Fruit fly (Drosophila melanogaster): ENCODE measurements around the gene Ncoa6.

Ncoa6 gene

dm6 chr2L:5365841-5366240 is 39.4 kb upstream of the Ncoa6 start (continued):
- peak; percentile 34; the same call in 1 of the 3 replicates for TF ChIP-seq Opbp (GFP tag; IDR thresholded peaks at IDR 0.05; ENCODE audit: partially characterized antibody)
- TF ChIP-seq phol (tag; optimal IDR thresholded peaks at IDR 0.05), result peak; percentile 24
- no peak for TF ChIP-seq ems (GFP tag; optimal IDR thresholded peaks at IDR 0.05)
- TF ChIP-seq pita (GFP tag; optimal IDR thresholded peaks at IDR 0.05), result peak; percentile 48
- no peak for TF ChIP-seq trh (GFP tag; optimal IDR thresholded peaks at IDR 0.05)
- no peak for TF ChIP-seq Fer1 (GFP tag; optimal IDR thresholded peaks at IDR 0.05)
- peak; percentile 60 for TF ChIP-seq CG10267 (tag; optimal IDR thresholded peaks at IDR 0.05)
- peak; percentile 2 for TF ChIP-seq Dp (GFP tag; optimal IDR thresholded peaks at IDR 0.05)
- TF ChIP-seq dati (GFP tag; IDR thresholded peaks at IDR 0.05), result no peak
- no peak for TF ChIP-seq zen2 (GFP tag; IDR thresholded peaks at IDR 0.05; ENCODE audit: partially characterized antibody)
- peak; percentile 11 for TF ChIP-seq lilli (GFP tag; optimal IDR thresholded peaks at IDR 0.05)
- no peak for TF ChIP-seq Taf1 (GFP tag; IDR thresholded peaks at IDR 0.05)
- no peak for TF ChIP-seq otp (GFP tag; IDR thresholded peaks at IDR 0.05)
- no peak for TF ChIP-seq MTF-1 (GFP tag; optimal IDR thresholded peaks at IDR 0.05; ENCODE audit: borderline replicate concordance)
- TF ChIP-seq CG12769 (tag; optimal IDR thresholded peaks at IDR 0.05), result no peak
- TF ChIP-seq Med (GFP tag), result peak; percentile 16
- TF ChIP-seq Nf-YC (tag; optimal IDR thresholded peaks at IDR 0.05), result peak; percentile 38
- no peak for TF ChIP-seq CG1529 (GFP tag; optimal IDR thresholded peaks at IDR 0.05)
- TF ChIP-seq Trl (optimal IDR thresholded peaks at IDR 0.05), result no peak
- no peak for TF ChIP-seq Trl (GFP tag; optimal IDR thresholded peaks at IDR 0.05)
- TF ChIP-seq CG4404 (GFP tag; IDR thresholded peaks at IDR 0.05), result no peak
- no peak for TF ChIP-seq nerfin-2 (GFP tag; IDR thresholded peaks at IDR 0.05; ENCODE audit: partially characterized antibody)
- no peak for TF ChIP-seq CG17568 (GFP tag; optimal IDR thresholded peaks at IDR 0.05)
- no peak for TF ChIP-seq sd (tag; optimal IDR thresholded peaks at IDR 0.05)
- TF ChIP-seq CG8388 (GFP tag; optimal IDR thresholded peaks at IDR 0.05), result no peak
- peak; percentile 6 for TF ChIP-seq gsb-n (tag; optimal IDR thresholded peaks at IDR 0.05)
- no peak for TF ChIP-seq sima (GFP tag; optimal IDR thresholded peaks at IDR 0.05)
- TF ChIP-seq lbe (GFP tag; optimal IDR thresholded peaks at IDR 0.05), result no peak
- peak; percentile 67; the same call in 1 of the 2 replicates for TF ChIP-seq CG32532 (GFP tag; IDR thresholded peaks at IDR 0.05)
- TF ChIP-seq HLH54F (GFP tag; optimal IDR thresholded peaks at IDR 0.05), result no peak
- TF ChIP-seq pros (GFP tag; optimal IDR thresholded peaks at IDR 0.05), result no peak
- TF ChIP-seq Dek (tag; optimal IDR thresholded peaks at IDR 0.05), result peak; percentile 46
- TF ChIP-seq CG17359 (tag; optimal IDR thresholded peaks at IDR 0.05), result no peak
- TF ChIP-seq abd-A (tag; optimal IDR thresholded peaks at IDR 0.05), result no peak
- TF ChIP-seq Oli (tag; optimal IDR thresholded peaks at IDR 0.05), result peak; percentile 21
- TF ChIP-seq tx (GFP tag; optimal IDR thresholded peaks at IDR 0.05), result no peak
- no peak for TF ChIP-seq shn (GFP tag; optimal IDR thresholded peaks at IDR 0.05)
- no peak for TF ChIP-seq YL-1 (GFP tag; optimal IDR thresholded peaks at IDR 0.05)
- no peak for TF ChIP-seq NC2α (GFP tag; optimal IDR thresholded peaks at IDR 0.05)
- TF ChIP-seq pho (GFP tag; optimal IDR thresholded peaks at IDR 0.05), result no peak
- TF ChIP-seq CG11560 (tag; IDR thresholded peaks at IDR 0.05), result no peak
- 0 out of 2 replicates have a peak, but pooled peaks have one; percentile 18 for TF ChIP-seq E2f2 (GFP tag; IDR thresholded peaks at IDR 0.05)
- TF ChIP-seq CG8359 (GFP tag; optimal IDR thresholded peaks at IDR 0.05; ENCODE audit: borderline replicate concordance), result no peak
- TF ChIP-seq Sry-β (GFP tag; optimal IDR thresholded peaks at IDR 0.05), result no peak
- peak; percentile 28 for TF ChIP-seq Xbp1 (GFP tag; optimal IDR thresholded peaks at IDR 0.05)
- no peak for TF ChIP-seq NfI (GFP tag; optimal IDR thresholded peaks at IDR 0.05)
- TF ChIP-seq lola (GFP tag; optimal IDR thresholded peaks at IDR 0.05), result peak in 1 of 3 experiments; percentile 7
- TF ChIP-seq CG10431 (GFP tag; optimal IDR thresholded peaks at IDR 0.05), result no peak
- no peak for TF ChIP-seq CG4820 (GFP tag; optimal IDR thresholded peaks at IDR 0.05)
- TF ChIP-seq CG31441 (GFP tag; IDR thresholded peaks at IDR 0.05), result peak; percentile 42; the same call in 1 of the 2 replicates
- TF ChIP-seq CG18476 (GFP tag; optimal IDR thresholded peaks at IDR 0.05), result no peak

Measured in whole organism, embryonic.